Fruit fly (Drosophila melanogaster) whole organism, pupa: ENCODE measurements around the gene Pfdn5.

Experiments
- CG32121 ChIP-seq: fragments of 200-800 bp; sonication (Bioruptor generic); IDR thresholded peaks from 2 replicates; pipeline ENCODE4 v1.3.6; 2022; ENCODE audit warnings: missing biosample characterization, missing genetic modification characterization
- CG4496 ChIP-seq: fragments of 200-800 bp; sonication (Bioruptor generic); IDR thresholded peaks from 3 replicates; pipeline ENCODE4 v1.3.6; 2022; ENCODE audit warnings: missing biosample characterization, missing genetic modification characterization
- CG8159 ChIP-seq: fragments of 200-800 bp; sonication (Bioruptor generic); optimal IDR thresholded peaks from 3 replicates; lab custom pipeline; 2018; ENCODE audit warnings: missing biosample characterization, mild to moderate bottlenecking, missing genetic modification characterization, moderate library complexity
- CG8301 ChIP-seq: fragments of 200-800 bp; sonication (Bioruptor generic); optimal IDR thresholded peaks from 2 replicates; lab custom pipeline; 2018; ENCODE audit warnings: missing biosample characterization, mild to moderate bottlenecking, missing genetic modification characterization

DNA sequence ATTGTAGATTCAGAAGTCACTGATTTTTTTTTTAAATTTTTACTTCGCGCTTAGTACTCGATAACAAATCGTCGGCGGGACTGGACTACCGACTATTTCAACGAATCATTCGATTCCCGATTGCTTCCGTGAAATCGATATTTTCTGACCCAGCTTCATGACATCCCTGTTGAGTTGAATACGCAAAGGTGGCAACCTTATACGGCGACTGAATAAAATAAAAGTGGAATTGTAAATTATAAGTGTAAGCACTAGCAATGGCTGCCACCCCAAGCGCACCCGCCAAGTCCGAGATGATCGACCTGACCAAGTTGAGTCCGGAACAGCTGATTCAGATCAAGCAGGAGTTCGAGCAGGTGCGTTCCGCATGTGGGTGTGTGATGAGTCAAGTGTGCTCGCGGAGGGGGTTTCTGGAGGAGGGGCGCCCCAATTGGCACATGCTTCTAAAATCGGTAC, at the start of gene Pfdn5:
- TF ChIP-seq CG8159 (tag; lab: Kevin White, UChicago) (no peak), CG4496 (GFP tag; lab: Robert Waterston, UW) (no peak), CG8301 (no peak), CG32121 (GFP tag; lab: Robert Waterston, UW) (no peak)
